Worm (Caenorhabditis elegans) whole organism, early embryonic: Measurements from ENCODE around the gene clec-171.

ENCODE experiments used
- B0310.2 ChIP-seq: sonication (generic microtip); optimal IDR thresholded peaks from 2 replicates; lab custom pipeline; 2016; ENCODE audit warnings: mild to moderate bottlenecking, missing genetic modification characterization, missing compliant biosample characterization
- aly-1 ChIP-seq: sonication (generic microtip); optimal IDR thresholded peaks from 2 replicates; lab custom pipeline; 2016; ENCODE audit warnings: missing genetic modification characterization, missing compliant biosample characterization
- ama-1 ChIP-seq: fragments of 150-350 bp; optimal IDR thresholded peaks from 2 replicates; lab custom pipeline; 2014
- ceh-13 ChIP-seq: fragments of 200-800 bp; sonication (Bioruptor generic); optimal IDR thresholded peaks from 2 replicates; lab custom pipeline; 2018; ENCODE audit warnings: mild to moderate bottlenecking, missing genetic modification characterization, missing compliant biosample characterization
- ceh-36 ChIP-seq: sonication (generic microtip); optimal IDR thresholded peaks from 2 replicates; lab custom pipeline; 2016; ENCODE audit warnings: missing genetic modification characterization, inconsistent platforms, missing compliant biosample characterization
- flt-1 ChIP-seq: fragments of 200-800 bp; sonication (Bioruptor generic); IDR thresholded peaks from 2 replicates; pipeline ENCODE4 v1.3.6; 2022; ENCODE audit warnings: missing genetic modification characterization, missing compliant biosample characterization
- hmbx-1 ChIP-seq: sonication (generic microtip); optimal IDR thresholded peaks from 2 replicates; lab custom pipeline; 2016; ENCODE audit warnings: mild to moderate bottlenecking, missing genetic modification characterization, missing compliant biosample characterization
- hmg-4 ChIP-seq: fragments of 200-800 bp; sonication (Bioruptor generic); optimal IDR thresholded peaks from 2 replicates; lab custom pipeline; 2018; ENCODE audit warnings: mild to moderate bottlenecking, missing genetic modification characterization, missing compliant biosample characterization
- pes-1 ChIP-seq: fragments of 200-800 bp; sonication (Bioruptor generic); IDR thresholded peaks from 2 replicates; pipeline ENCODE4 v1.3.6; 2022; ENCODE audit warnings: missing genetic modification reagents, missing genetic modification characterization, missing compliant biosample characterization
- scrt-1 ChIP-seq: fragments of 200-800 bp; sonication (Bioruptor generic); IDR thresholded peaks from 2 replicates; pipeline ENCODE4 v1.3.6; 2022; ENCODE audit warnings: missing genetic modification characterization, missing compliant biosample characterization
- sea-1 ChIP-seq: fragments of 200-800 bp; sonication (Bioruptor generic); conservative IDR thresholded peaks from 2 replicates; pipeline ENCODE4 v1.3.6; 2022; ENCODE audit warnings: missing genetic modification characterization, missing compliant biosample characterization
- tbx-37 ChIP-seq: fragments of 200-800 bp; sonication (Bioruptor generic); conservative IDR thresholded peaks from 2 replicates; pipeline ENCODE4 v1.3.6; 2022; ENCODE audit warnings: missing genetic modification reagents, missing genetic modification characterization, missing compliant biosample characterization
- tra-4 ChIP-seq: sonication (generic microtip); optimal IDR thresholded peaks from 2 replicates; lab custom pipeline; 2017; ENCODE audit warnings: missing genetic modification characterization, missing compliant biosample characterization

DNA sequence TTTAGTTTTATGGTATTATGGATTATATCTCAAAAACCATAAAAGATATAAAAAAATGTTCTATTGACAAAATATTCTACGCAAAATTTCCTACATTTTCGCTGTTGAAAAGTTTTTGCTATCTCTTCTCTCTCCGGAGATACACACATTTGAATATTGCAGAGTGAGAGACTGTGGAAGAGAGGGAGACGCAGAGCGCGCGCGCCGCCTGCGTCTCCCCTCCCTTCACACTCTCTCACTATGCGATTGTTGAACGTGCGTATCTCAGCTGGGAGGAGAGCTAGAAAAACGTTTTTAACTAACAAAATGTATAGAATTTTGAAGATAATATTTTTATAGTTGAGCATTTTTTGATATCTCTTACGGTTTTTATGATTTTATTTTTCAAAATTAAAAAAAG lies 41.9 kb upstream of the clec-171 start:
- TF ChIP-seq B0310.2 (tag; lab: Kevin White, UChicago): no peak
- TF ChIP-seq aly-1: no peak
- TF ChIP-seq ama-1 (lab: Kevin White, UChicago): no peak
- no peak for TF ChIP-seq hmbx-1
- no peak for TF ChIP-seq sea-1 (GFP tag; lab: Robert Waterston, UW)
- TF ChIP-seq pes-1 (GFP tag; lab: Robert Waterston, UW): no peak
- TF ChIP-seq hmg-4 (GFP tag; lab: Kevin White, UChicago): no peak
- no peak for TF ChIP-seq ceh-13
- TF ChIP-seq flt-1 (GFP tag; lab: Robert Waterston, UW): no peak
- no peak for TF ChIP-seq tbx-37 (GFP tag; lab: Robert Waterston, UW)
- TF ChIP-seq ceh-36 (tag; lab: Kevin White, UChicago): no peak
- TF ChIP-seq scrt-1 (GFP tag; lab: Robert Waterston, UW): no peak
- TF ChIP-seq tra-4 (tag; lab: Kevin White, UChicago): no peak
